Worm (Caenorhabditis elegans): ENCODE results near the gene nex-4.

DNA sequence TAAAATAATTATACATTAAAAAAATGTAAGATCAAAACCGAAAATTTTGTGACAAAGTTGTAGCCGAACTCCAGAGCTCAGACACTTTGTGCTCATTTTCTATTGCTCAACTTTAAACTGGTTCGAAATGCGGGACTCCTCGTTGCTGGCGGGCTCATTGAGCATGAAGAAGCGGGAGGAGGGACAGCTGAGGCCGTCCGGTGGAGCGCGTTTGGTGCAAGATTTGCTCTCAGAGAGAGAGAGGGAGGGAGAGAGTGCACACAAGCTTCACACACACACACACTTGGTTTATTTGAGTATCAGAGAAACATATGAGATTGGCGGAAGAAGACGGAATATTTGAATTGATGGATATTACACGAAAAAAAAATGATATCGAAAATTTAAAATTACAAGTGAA, 40.6 kb upstream of the nex-4 start:
- TF ChIP-seq skn-1 (tag; optimal IDR thresholded peaks at IDR 0.05) = no peak
- no peak for TF ChIP-seq jun-1 (tag; optimal IDR thresholded peaks at IDR 0.05)
- no peak for TF ChIP-seq egl-27 (tag; optimal IDR thresholded peaks at IDR 0.05)
- TF ChIP-seq elt-3 (tag; optimal IDR thresholded peaks at IDR 0.05) = no peak
- TF ChIP-seq nfya-1 (tag; optimal IDR thresholded peaks at IDR 0.05; ENCODE audit: insufficient read depth) = peak; percentile 63
- TF ChIP-seq elt-2 (tag; optimal IDR thresholded peaks at IDR 0.05) = no peak
- peak; percentile 9 for TF ChIP-seq pha-4 (tag; optimal IDR thresholded peaks at IDR 0.05)
- no peak for TF ChIP-seq eor-1 (tag; optimal IDR thresholded peaks at IDR 0.05)
- no peak for TF ChIP-seq aly-2 (tag; optimal IDR thresholded peaks at IDR 0.05)
- TF ChIP-seq lin-39 (tag; optimal IDR thresholded peaks at IDR 0.05) = peak; percentile 56
- TF ChIP-seq R02D3.7 (tag; optimal IDR thresholded peaks at IDR 0.05) = no peak

Data from whole organism, L3 larva.